Fruit fly (Drosophila melanogaster): ENCODE measurements around the gene crq.

crq gene

dm6 chr2L:452872-453271 is at the start of gene crq, which contains the start of gene shv:
crq (minus strand) TSS chr2L:453024.
shv (plus strand) TSS chr2L:453108.
- TF ChIP-seq psq (optimal IDR thresholded peaks at IDR 0.05) = no peak
- TF ChIP-seq Dll (optimal IDR thresholded peaks at IDR 0.05) = no peak
- TF ChIP-seq EcR (GFP tag; optimal IDR thresholded peaks at IDR 0.05) = no peak
- no peak for TF ChIP-seq CG8478 (optimal IDR thresholded peaks at IDR 0.05)
- TF ChIP-seq pan (optimal IDR thresholded peaks at IDR 0.05) = no peak
- no peak for TF ChIP-seq usp (GFP tag; optimal IDR thresholded peaks at IDR 0.05)

dm6 chr2L:501622-502021 is 48.8 kb upstream of the crq start:
- TF ChIP-seq pan (optimal IDR thresholded peaks at IDR 0.05) (no peak), EcR (GFP tag; optimal IDR thresholded peaks at IDR 0.05) (no peak), Dll (optimal IDR thresholded peaks at IDR 0.05) (no peak), CG8478 (optimal IDR thresholded peaks at IDR 0.05) (no peak), usp (GFP tag; optimal IDR thresholded peaks at IDR 0.05) (no peak), psq (optimal IDR thresholded peaks at IDR 0.05) (no peak)

dm6 chr2L:499939-500338 is 47.1 kb upstream of the crq start:
- TF ChIP-seq CG8478 (optimal IDR thresholded peaks at IDR 0.05) (no peak), usp (GFP tag; optimal IDR thresholded peaks at IDR 0.05) (no peak), Dll (optimal IDR thresholded peaks at IDR 0.05) (peak; percentile 49)

- TF ChIP-seq usp (GFP tag; optimal IDR thresholded peaks at IDR 0.05) (no peak), CG8478 (optimal IDR thresholded peaks at IDR 0.05) (no peak), EcR (GFP tag; optimal IDR thresholded peaks at IDR 0.05) (no peak), Dll (optimal IDR thresholded peaks at IDR 0.05) (no peak), pan (optimal IDR thresholded peaks at IDR 0.05) (no peak), psq (optimal IDR thresholded peaks at IDR 0.05) (no peak)
Observed at dm6 chr2L:498474-498821, 45.6 kb upstream of the crq start.

- TF ChIP-seq EcR (GFP tag; optimal IDR thresholded peaks at IDR 0.05) = no peak
Observed at dm6 chr2L:497657-498473, 45.0 kb upstream of the crq start.

- TF ChIP-seq EcR (GFP tag; optimal IDR thresholded peaks at IDR 0.05) (no peak), CG8478 (optimal IDR thresholded peaks at IDR 0.05) (no peak), psq (optimal IDR thresholded peaks at IDR 0.05) (no peak), Dll (optimal IDR thresholded peaks at IDR 0.05) (no peak), usp (GFP tag; optimal IDR thresholded peaks at IDR 0.05) (no peak), pan (optimal IDR thresholded peaks at IDR 0.05) (no peak)
Observed at dm6 chr2L:496841-497240, 44.0 kb upstream of the crq start.

- TF ChIP-seq CG8478 (optimal IDR thresholded peaks at IDR 0.05) (no peak), pan (optimal IDR thresholded peaks at IDR 0.05) (no peak), EcR (GFP tag; optimal IDR thresholded peaks at IDR 0.05) (no peak), Dll (optimal IDR thresholded peaks at IDR 0.05) (no peak), usp (GFP tag; optimal IDR thresholded peaks at IDR 0.05) (no peak), psq (optimal IDR thresholded peaks at IDR 0.05) (no peak)
Observed at dm6 chr2L:496436-496835, 43.6 kb upstream of the crq start.

- no peak for TF ChIP-seq CG8478 (optimal IDR thresholded peaks at IDR 0.05)
- TF ChIP-seq EcR (GFP tag; optimal IDR thresholded peaks at IDR 0.05) = no peak
- no peak for TF ChIP-seq pan (optimal IDR thresholded peaks at IDR 0.05)
- TF ChIP-seq Dll (optimal IDR thresholded peaks at IDR 0.05) = no peak
- no peak for TF ChIP-seq usp (GFP tag; optimal IDR thresholded peaks at IDR 0.05)
- no peak for TF ChIP-seq psq (optimal IDR thresholded peaks at IDR 0.05)
Observed at dm6 chr2L:495381-496240, 42.8 kb upstream of the crq start.

- TF ChIP-seq pan (optimal IDR thresholded peaks at IDR 0.05) = no peak
- TF ChIP-seq usp (GFP tag; optimal IDR thresholded peaks at IDR 0.05) = no peak
- no peak for TF ChIP-seq EcR (GFP tag; optimal IDR thresholded peaks at IDR 0.05)
- TF ChIP-seq CG8478 (optimal IDR thresholded peaks at IDR 0.05) = no peak
- no peak for TF ChIP-seq Dll (optimal IDR thresholded peaks at IDR 0.05)
- no peak for TF ChIP-seq psq (optimal IDR thresholded peaks at IDR 0.05)
Observed at dm6 chr2L:493274-493673, 40.5 kb upstream of the crq start.

dm6 chr2L:492225-492624 is 39.4 kb upstream of the crq start:
- TF ChIP-seq pan (optimal IDR thresholded peaks at IDR 0.05) = no peak
- TF ChIP-seq CG8478 (optimal IDR thresholded peaks at IDR 0.05) = no peak
- no peak for TF ChIP-seq usp (GFP tag; optimal IDR thresholded peaks at IDR 0.05)
- TF ChIP-seq psq (optimal IDR thresholded peaks at IDR 0.05) = no peak
- TF ChIP-seq Dll (optimal IDR thresholded peaks at IDR 0.05) = no peak
- TF ChIP-seq EcR (GFP tag; optimal IDR thresholded peaks at IDR 0.05) = no peak

dm6 chr2L:490150-491095 is 37.6 kb upstream of the crq start:
- TF ChIP-seq CG8478 (optimal IDR thresholded peaks at IDR 0.05) (peak; percentile 19), pan (optimal IDR thresholded peaks at IDR 0.05) (no peak), psq (optimal IDR thresholded peaks at IDR 0.05) (peak; percentile 73), usp (GFP tag; optimal IDR thresholded peaks at IDR 0.05) (no peak), EcR (GFP tag; optimal IDR thresholded peaks at IDR 0.05) (no peak), Dll (optimal IDR thresholded peaks at IDR 0.05) (peak; percentile 100)
